Worm (Caenorhabditis elegans) whole organism, L1 larva: ENCODE results near the gene irld-65.

Source experiments
- aha-1 ChIP-seq: fragments of 150-350 bp; optimal IDR thresholded peaks from 2 replicates; lab custom pipeline; 2014; ENCODE audit warnings: missing biosample characterization, missing genetic modification characterization
- ceh-82 ChIP-seq, 3 experiments: fragments of 150-350 bp in 1 of 3; sonication (generic microtip) in 2 of 3; optimal IDR thresholded peaks; 2 replicates each; lab custom pipeline; 2014 to 2017; ENCODE audit warnings: missing biosample characterization in 3 of 3, missing genetic modification characterization in 3 of 3
- egl-27 ChIP-seq, 2 experiments: fragments of 150-350 bp in 1 of 2; sonication (generic microtip); optimal IDR thresholded peaks; 3 replicates each; lab custom pipeline; 2017 to 2018; ENCODE audit warnings: missing biosample characterization in 2 of 2, missing genetic modification characterization in 2 of 2, missing genetic modification reagents in 2 of 2
- elt-3 ChIP-seq, 6 experiments: fragments of 150-350 bp in 1 of 6; sonication (generic microtip); optimal IDR thresholded peaks; 2 replicates each; lab custom pipeline; 2017 to 2018; ENCODE audit warnings: missing biosample characterization in 6 of 6, missing genetic modification characterization in 6 of 6, inconsistent platforms in 1 of 6
- lin-39 ChIP-seq: fragments of 150-350 bp; optimal IDR thresholded peaks from 2 replicates; lab custom pipeline; 2014; ENCODE audit warnings: missing biosample characterization, missing genetic modification reagents, missing genetic modification characterization
- nhr-11 ChIP-seq: fragments of 150-350 bp; optimal IDR thresholded peaks from 2 replicates; lab custom pipeline; 2014; ENCODE audit warnings: missing biosample characterization, missing genetic modification characterization
- nhr-12 ChIP-seq: sonication (generic microtip); optimal IDR thresholded peaks from 2 replicates; lab custom pipeline; 2017; ENCODE audit warnings: missing biosample characterization, missing genetic modification characterization
- nhr-28 ChIP-seq: fragments of 150-350 bp; optimal IDR thresholded peaks from 2 replicates; lab custom pipeline; 2014; ENCODE audit warnings: missing biosample characterization, missing genetic modification characterization
- nhr-77 ChIP-seq: fragments of 150-350 bp; optimal IDR thresholded peaks from 2 replicates; lab custom pipeline; 2014; ENCODE audit warnings: missing biosample characterization, missing genetic modification characterization
- nhr-90 ChIP-seq: sonication (generic microtip); optimal IDR thresholded peaks from 2 replicates; lab custom pipeline; 2016; ENCODE audit warnings: mild to moderate bottlenecking, missing genetic modification characterization, missing compliant biosample characterization; ENCODE audit not compliant: poor library complexity
- rnt-1 ChIP-seq: sonication (generic microtip); optimal IDR thresholded peaks from 2 replicates; lab custom pipeline; 2016; ENCODE audit warnings: mild to moderate bottlenecking, missing genetic modification characterization, moderate library complexity, missing compliant biosample characterization

DNA sequence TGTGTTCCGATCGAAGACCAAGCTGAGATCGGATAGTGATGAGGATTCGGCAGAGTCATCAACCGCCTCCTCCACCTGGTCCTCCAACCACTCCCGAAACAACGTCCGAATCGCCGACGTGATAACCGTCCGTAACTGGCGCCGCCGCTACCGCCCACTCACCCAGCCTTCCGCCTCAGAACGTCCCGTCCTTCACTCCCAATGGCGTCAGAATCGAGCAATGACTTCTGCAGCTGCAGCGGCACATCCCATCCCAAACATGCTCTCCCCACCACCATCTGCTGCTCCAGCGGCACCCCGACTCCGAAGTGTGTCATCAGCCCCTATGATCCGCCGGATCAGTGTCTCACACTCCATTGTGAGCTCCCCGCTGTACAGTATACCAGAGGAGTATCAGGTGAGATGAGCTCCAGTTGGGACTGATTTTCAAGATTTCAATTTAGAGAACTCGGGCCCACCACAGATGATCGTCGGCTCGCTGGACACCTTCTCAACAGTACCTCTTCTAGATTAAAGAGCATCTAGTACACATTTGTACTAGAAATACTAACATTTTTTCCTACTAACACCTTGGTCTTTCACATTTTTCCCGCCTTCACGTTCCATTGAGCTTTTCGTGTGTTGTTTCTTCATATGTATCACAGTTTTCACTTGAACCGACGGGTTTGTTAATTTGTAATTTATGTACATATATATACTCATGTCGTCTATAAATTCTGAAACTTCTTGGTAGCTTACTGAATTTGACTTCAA is 11.8 kb downstream of the irld-65 start:
- TF ChIP-seq nhr-12 (tag; lab: Kevin White, UChicago) (no peak), nhr-77 (tag; lab: Kevin White, UChicago) (no peak), aha-1 (no peak), nhr-11 (no peak), nhr-28 (tag; lab: Kevin White, UChicago) (no peak), ceh-82 (tag; optimal IDR thresholded peaks at IDR 0.05; lab: Kevin White, UChicago) (no peak), elt-3 (tag; optimal IDR thresholded peaks at IDR 0.05; lab: Kevin White, UChicago) (no peak), egl-27 (tag; optimal IDR thresholded peaks at IDR 0.05; lab: Kevin White, UChicago) (no peak), lin-39 (tag; lab: Kevin White, UChicago) (no peak), nhr-90 (tag; lab: Kevin White, UChicago) (no peak), rnt-1 (tag; lab: Kevin White, UChicago) (no peak)
